Worm (Caenorhabditis elegans): Measurements from ENCODE around the gene C45H4.14.

DNA sequence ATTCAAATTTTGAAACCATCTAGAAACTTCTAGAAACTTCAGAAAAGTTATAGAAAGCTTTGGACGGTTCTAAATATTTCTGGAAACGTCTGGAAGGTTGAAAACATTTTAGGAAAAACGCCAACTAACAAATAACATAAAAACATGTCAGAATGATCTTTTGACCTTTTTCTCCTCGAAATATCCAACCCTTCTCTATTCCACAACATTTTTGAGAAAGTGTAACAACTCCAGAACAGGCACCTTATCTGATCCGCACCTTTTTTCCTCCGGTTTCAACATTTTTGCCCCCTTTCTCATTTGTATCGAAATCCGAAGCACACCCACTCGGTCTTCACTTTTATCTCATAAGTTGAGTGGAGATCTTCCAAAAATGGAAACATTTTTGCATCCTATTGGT lies 48.9 kb downstream of the C45H4.14 start, which contains the start of gene F22F7.3:
- TF ChIP-seq nhr-77 (tag; optimal IDR thresholded peaks at IDR 0.05) (no peak), elt-3 (tag; optimal IDR thresholded peaks at IDR 0.05) (no peak), ets-5 (GFP tag; IDR thresholded peaks at IDR 0.05) (no peak), egl-27 (tag; optimal IDR thresholded peaks at IDR 0.05) (no peak), nhr-12 (tag; optimal IDR thresholded peaks at IDR 0.05) (no peak), nhr-11 (tag; optimal IDR thresholded peaks at IDR 0.05) (no peak), lir-3 (tag; optimal IDR thresholded peaks at IDR 0.05; ENCODE audit: poor library complexity) (no peak), alr-1 (tag; optimal IDR thresholded peaks at IDR 0.05; ENCODE audit: borderline replicate concordance) (no peak), fkh-10 (GFP tag; optimal IDR thresholded peaks at IDR 0.05) (no peak), sox-4 (tag; optimal IDR thresholded peaks at IDR 0.05) (no peak), pqm-1 (tag; optimal IDR thresholded peaks at IDR 0.05) (no peak)
